Worm (Caenorhabditis elegans) whole organism, L4 larva: ENCODE data around the gene nas-33.

Experiments
- ama-1 ChIP-seq: fragments of 150-350 bp; optimal IDR thresholded peaks from 2 replicates; lab custom pipeline; 2014; ENCODE audit warnings: inconsistent platforms, mixed read lengths
- attf-4 ChIP-seq: sonication (generic microtip); optimal IDR thresholded peaks from 3 replicates; lab custom pipeline; 2017; ENCODE audit warnings: missing biosample characterization, missing genetic modification characterization
- ceh-82 ChIP-seq: sonication (generic microtip); optimal IDR thresholded peaks from 2 replicates; lab custom pipeline; 2017; ENCODE audit warnings: missing biosample characterization, missing genetic modification characterization
- dpl-1 ChIP-seq: fragments of 150-350 bp; optimal IDR thresholded peaks from 2 replicates; lab custom pipeline; 2014; ENCODE audit warnings: missing biosample characterization, missing genetic modification reagents, missing genetic modification characterization
- lin-15B ChIP-seq: fragments of 150-350 bp; sonication (generic microtip); optimal IDR thresholded peaks from 3 replicates; lab custom pipeline; 2014; ENCODE audit warnings: missing biosample characterization, missing genetic modification characterization
- nhr-11 ChIP-seq: fragments of 150-350 bp; optimal IDR thresholded peaks from 2 replicates; lab custom pipeline; 2014; ENCODE audit warnings: missing biosample characterization, missing genetic modification characterization
- nhr-77 ChIP-seq: fragments of 150-350 bp; optimal IDR thresholded peaks from 2 replicates; lab custom pipeline; 2014; ENCODE audit warnings: missing biosample characterization, missing genetic modification characterization
- sdz-12 ChIP-seq: fragments of 200-800 bp; sonication (Bioruptor generic); optimal IDR thresholded peaks from 2 replicates; lab custom pipeline; 2018; ENCODE audit warnings: mild to moderate bottlenecking, missing genetic modification characterization, missing compliant biosample characterization
- snpc-4 ChIP-seq: fragments of 150-350 bp; optimal IDR thresholded peaks from 2 replicates; lab custom pipeline; 2014; ENCODE audit warnings: missing biosample characterization, missing genetic modification characterization
- zag-1 ChIP-seq: fragments of 150-350 bp; optimal IDR thresholded peaks from 2 replicates; lab custom pipeline; 2014; ENCODE audit warnings: missing biosample characterization, missing genetic modification characterization

DNA sequence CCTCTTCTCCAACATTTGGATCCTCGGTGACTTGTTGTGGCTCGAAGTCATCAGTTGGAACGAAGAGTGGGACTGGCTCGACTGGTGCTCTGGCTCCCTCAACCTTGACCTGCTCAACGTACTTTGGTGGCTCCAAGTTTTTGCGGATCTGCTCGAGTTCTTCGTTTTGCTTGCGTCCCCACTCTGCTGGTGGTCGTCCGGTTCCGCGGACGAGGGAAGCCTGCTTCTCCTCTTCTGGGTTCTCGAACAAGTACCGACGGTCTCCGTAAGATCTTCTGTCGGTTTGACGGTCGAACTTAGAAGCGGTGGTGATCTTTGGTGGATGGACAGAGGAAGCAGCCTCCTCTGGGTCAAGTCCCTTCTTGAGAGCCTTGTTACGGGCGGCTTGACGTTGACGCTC lies 46.3 kb downstream of the nas-33 start:
- TF ChIP-seq dpl-1 (GFP tag; lab: Kevin White, UChicago) (no peak), ceh-82 (no peak), attf-4 (tag; lab: Kevin White, UChicago) (no peak), zag-1 (tag; lab: Kevin White, UChicago) (no peak), snpc-4 (tag; lab: Kevin White, UChicago) (no peak), lin-15B (tag; lab: Kevin White, UChicago) (no peak), nhr-11 (tag; lab: Kevin White, UChicago) (no peak), ama-1 (lab: Kevin White, UChicago) (no peak), sdz-12 (no peak), nhr-77 (tag; lab: Kevin White, UChicago) (no peak)
